In genomic region chrV:8500348-8500747, ce11 we compare ENCODE assay signal across 3 worm cellular contexts.
TF ChIP-seq lines count a peak whose summit lies in the region.

No protein-coding gene starts in this region.

TF ChIP-seq in whole organism, L1 larva, 84 proteins besides CTCF, POLR2A, EP300 and RAD21 (continued from another document and continues in another):
- TF ChIP-seq efl-3 (GFP tag; optimal IDR thresholded peaks at IDR 0.05; lab: Kevin White, UChicago) (peak; percentile 99), mab-9 (GFP tag; IDR thresholded peaks at IDR 0.05; lab: Robert Waterston, UW) (peak; percentile 86), ceh-90 (tag; optimal IDR thresholded peaks at IDR 0.05; lab: Kevin White, UChicago) (peak; percentile 59), aha-1 (tag; optimal IDR thresholded peaks at IDR 0.05; lab: Kevin White, UChicago) (peak; percentile 68), nhr-76 (tag; optimal IDR thresholded peaks at IDR 0.05; lab: Kevin White, UChicago) (peak; percentile 95), vab-15 (tag; optimal IDR thresholded peaks at IDR 0.05; lab: Kevin White, UChicago) (peak; percentile 62), nhr-237 (tag; optimal IDR thresholded peaks at IDR 0.05; lab: Kevin White, UChicago) (peak; percentile 12), snpc-4 (tag; optimal IDR thresholded peaks at IDR 0.05; lab: Kevin White, UChicago) (peak; percentile 100), fkh-8 (tag; optimal IDR thresholded peaks at IDR 0.05; lab: Kevin White, UChicago) (peak; percentile 30), lin-15B (tag; optimal IDR thresholded peaks at IDR 0.05; lab: Kevin White, UChicago) (no peak), sup-37 (GFP tag; optimal IDR thresholded peaks at IDR 0.05; lab: Kevin White, UChicago) (peak; percentile 89), nhr-11 (tag; optimal IDR thresholded peaks at IDR 0.05; lab: Kevin White, UChicago) (peak; percentile 67), dsc-1 (tag; optimal IDR thresholded peaks at IDR 0.05; lab: Kevin White, UChicago) (peak; percentile 95), nhr-84 (tag; optimal IDR thresholded peaks at IDR 0.05; lab: Kevin White, UChicago) (peak; percentile 79), ceh-8 (GFP tag; optimal IDR thresholded peaks at IDR 0.05; lab: Kevin White, UChicago) (peak; percentile 96), ztf-11 (tag; optimal IDR thresholded peaks at IDR 0.05; lab: Kevin White, UChicago) (peak in 1 of 2 experiments; percentile 90), unc-98 (GFP tag; IDR thresholded peaks at IDR 0.05; lab: Robert Waterston, UW) (peak; percentile 75), swsn-7 (tag; optimal IDR thresholded peaks at IDR 0.05; lab: Kevin White, UChicago) (peak; percentile 94), aly-2 (tag; optimal IDR thresholded peaks at IDR 0.05; lab: Kevin White, UChicago) (peak; percentile 96), elt-3 (tag; optimal IDR thresholded peaks at IDR 0.05; lab: Kevin White, UChicago) (peak; percentile 9 to 87 (median 42)), lsy-2 (tag; optimal IDR thresholded peaks at IDR 0.05; lab: Kevin White, UChicago) (peak; percentile 68 to 88), rnt-1 (tag; optimal IDR thresholded peaks at IDR 0.05; lab: Kevin White, UChicago) (peak; percentile 97), grh-1 (GFP tag; IDR thresholded peaks at IDR 0.05; lab: Robert Waterston, UW) (peak; percentile 89), unc-62 (GFP tag; optimal IDR thresholded peaks at IDR 0.05; lab: Kevin White, UChicago) (peak; percentile 67), nhr-71 (tag; optimal IDR thresholded peaks at IDR 0.05; lab: Kevin White, UChicago) (peak; percentile 94), ceh-88 (GFP tag; IDR thresholded peaks at IDR 0.05; lab: Robert Waterston, UW) (peak; percentile 85), hlh-4 (tag; optimal IDR thresholded peaks at IDR 0.05; lab: Kevin White, UChicago) (peak; percentile 25), fkh-4 (tag; optimal IDR thresholded peaks at IDR 0.05; lab: Kevin White, UChicago; ENCODE audit: borderline replicate concordance) (peak; percentile 66), pqm-1 (tag; optimal IDR thresholded peaks at IDR 0.05; lab: Kevin White, UChicago) (no peak), fos-1 (tag; optimal IDR thresholded peaks at IDR 0.05; lab: Kevin White, UChicago) (peak; percentile 89), ceh-63 (GFP tag; optimal IDR thresholded peaks at IDR 0.05; lab: Kevin White, UChicago) (peak; percentile 2), ces-1 (GFP tag; optimal IDR thresholded peaks at IDR 0.05; lab: Kevin White, UChicago) (peak; percentile 55), nhr-90 (tag; optimal IDR thresholded peaks at IDR 0.05; lab: Kevin White, UChicago; ENCODE audit: poor library complexity) (peak; percentile 97), egl-13 (tag; optimal IDR thresholded peaks at IDR 0.05; lab: Kevin White, UChicago) (peak; percentile 89), jun-1 (tag; optimal IDR thresholded peaks at IDR 0.05; lab: Kevin White, UChicago) (peak; percentile 87), unc-130 (tag; optimal IDR thresholded peaks at IDR 0.05; lab: Kevin White, UChicago) (peak; percentile 98), mef-2 (tag; optimal IDR thresholded peaks at IDR 0.05; lab: Kevin White, UChicago) (peak; percentile 79), C16A3.4 (tag; optimal IDR thresholded peaks at IDR 0.05; lab: Kevin White, UChicago) (peak; percentile 89), C34B4.2 (tag; optimal IDR thresholded peaks at IDR 0.05; lab: Kevin White, UChicago) (peak; percentile 78), hlh-17 (GFP tag; optimal IDR thresholded peaks at IDR 0.05; lab: Kevin White, UChicago; ENCODE audit: borderline replicate concordance) (peak; percentile 69), tlp-1 (tag; optimal IDR thresholded peaks at IDR 0.05; lab: Kevin White, UChicago) (peak; percentile 55), mdl-1 (tag; optimal IDR thresholded peaks at IDR 0.05; lab: Kevin White, UChicago) (peak; percentile 24 to 81), lin-39 (tag; optimal IDR thresholded peaks at IDR 0.05; lab: Kevin White, UChicago) (peak; percentile 90)

TF ChIP-seq in whole organism, L3 larva, 47 proteins besides CTCF, POLR2A, EP300 and RAD21 (continued from another document):
- TF ChIP-seq elt-1 (tag; optimal IDR thresholded peaks at IDR 0.05; lab: Kevin White, UChicago): no peak
- no peak for TF ChIP-seq daf-12 (tag; optimal IDR thresholded peaks at IDR 0.05; lab: Kevin White, UChicago)
- no peak for TF ChIP-seq pha-4 (tag; optimal IDR thresholded peaks at IDR 0.05; lab: Kevin White, UChicago)
- peak; percentile 41 for TF ChIP-seq nhr-76 (tag; optimal IDR thresholded peaks at IDR 0.05; lab: Kevin White, UChicago)
- peak in 1 of 2 experiments; percentile 17 for TF ChIP-seq eor-1 (tag; optimal IDR thresholded peaks at IDR 0.05; lab: Kevin White, UChicago)
- TF ChIP-seq nhr-43 (tag; optimal IDR thresholded peaks at IDR 0.05; lab: Kevin White, UChicago; ENCODE audit: poor library complexity, severe bottlenecking): peak; percentile 98
- peak; percentile 100 for TF ChIP-seq snpc-4 (tag; optimal IDR thresholded peaks at IDR 0.05; lab: Kevin White, UChicago)
- TF ChIP-seq nhr-11 (tag; optimal IDR thresholded peaks at IDR 0.05; lab: Kevin White, UChicago): no peak
- TF ChIP-seq nhr-12 (tag; optimal IDR thresholded peaks at IDR 0.05; lab: Kevin White, UChicago): no peak
- TF ChIP-seq nhr-23 (tag; optimal IDR thresholded peaks at IDR 0.05; lab: Kevin White, UChicago): no peak
- TF ChIP-seq aly-2 (tag; optimal IDR thresholded peaks at IDR 0.05; lab: Kevin White, UChicago): peak; percentile 89
- peak; percentile 7 for TF ChIP-seq lin-15B (tag; optimal IDR thresholded peaks at IDR 0.05; lab: Kevin White, UChicago)
- no peak for TF ChIP-seq nhr-237 (tag; optimal IDR thresholded peaks at IDR 0.05; lab: Kevin White, UChicago)
- TF ChIP-seq fkh-2 (tag; optimal IDR thresholded peaks at IDR 0.05; lab: Kevin White, UChicago): no peak
- peak; percentile 96 for TF ChIP-seq tbx-2 (tag; optimal IDR thresholded peaks at IDR 0.05; lab: Kevin White, UChicago)
- peak; percentile 45 for TF ChIP-seq skn-1 (tag; optimal IDR thresholded peaks at IDR 0.05; lab: Kevin White, UChicago)
- TF ChIP-seq nfya-1 (tag; optimal IDR thresholded peaks at IDR 0.05; lab: Kevin White, UChicago; ENCODE audit: insufficient read depth): peak; percentile 76
- peak; percentile 99 for TF ChIP-seq hmg-11 (tag; optimal IDR thresholded peaks at IDR 0.05; lab: Kevin White, UChicago)
- peak; percentile 26 for TF ChIP-seq lin-39 (tag; optimal IDR thresholded peaks at IDR 0.05; lab: Kevin White, UChicago)
- TF ChIP-seq zag-1 (tag; optimal IDR thresholded peaks at IDR 0.05; lab: Kevin White, UChicago): peak; percentile 68
- TF ChIP-seq mml-1 (tag; optimal IDR thresholded peaks at IDR 0.05; lab: Kevin White, UChicago): peak; percentile 56
- TF ChIP-seq nhr-28 (tag; optimal IDR thresholded peaks at IDR 0.05; lab: Kevin White, UChicago): peak; percentile 44
- peak; percentile 90 for TF ChIP-seq ztf-4 (tag; optimal IDR thresholded peaks at IDR 0.05; lab: Kevin White, UChicago)
- TF ChIP-seq lsy-12 (tag; optimal IDR thresholded peaks at IDR 0.05; lab: Kevin White, UChicago): peak; percentile 95
- TF ChIP-seq ZK546.5 (tag; optimal IDR thresholded peaks at IDR 0.05; lab: Kevin White, UChicago): peak; percentile 30
- TF ChIP-seq egl-27 (tag; optimal IDR thresholded peaks at IDR 0.05; lab: Kevin White, UChicago): peak; percentile 72
- peak in 2 of 3 experiments; percentile 68 to 86 for TF ChIP-seq elt-3 (tag; optimal IDR thresholded peaks at IDR 0.05; lab: Kevin White, UChicago)
- peak; percentile 64 for TF ChIP-seq egl-5 (tag; optimal IDR thresholded peaks at IDR 0.05; lab: Kevin White, UChicago)
TF ChIP-seq in whole organism, L3 larva: peak in this region for 36.

TF ChIP-seq in whole organism, young adult, 124 proteins besides CTCF, POLR2A, EP300 and RAD21 (continued from another document and continues in another):
- peak; percentile 100 for TF ChIP-seq athp-1 (tag; optimal IDR thresholded peaks at IDR 0.05; lab: Kevin White, UChicago)
- peak; percentile 93 for TF ChIP-seq D2030.7 (GFP tag; IDR thresholded peaks at IDR 0.05; lab: Robert Waterston, UW)
- peak; percentile 98 for TF ChIP-seq rpc-1 (optimal IDR thresholded peaks at IDR 0.05; lab: Kevin White, UChicago)
- peak; percentile 100 for TF ChIP-seq rpc-1 (tag; optimal IDR thresholded peaks at IDR 0.05; lab: Kevin White, UChicago)
- TF ChIP-seq hrde-1 (tag; optimal IDR thresholded peaks at IDR 0.05; lab: Kevin White, UChicago; ENCODE audit: borderline replicate concordance): peak; percentile 98
- TF ChIP-seq F55B11.4 (tag; optimal IDR thresholded peaks at IDR 0.05; lab: Kevin White, UChicago; ENCODE audit: borderline replicate concordance, insufficient read depth): peak; percentile 55
- TF ChIP-seq nhr-120 (GFP tag; IDR thresholded peaks at IDR 0.05; lab: Robert Waterston, UW): peak; percentile 100
- peak; percentile 99 for TF ChIP-seq die-1 (tag; optimal IDR thresholded peaks at IDR 0.05; lab: Kevin White, UChicago)
- TF ChIP-seq pbrm-1 (GFP tag; IDR thresholded peaks at IDR 0.05; lab: Robert Waterston, UW): peak; percentile 98
- TF ChIP-seq F52B5.7 (tag; optimal IDR thresholded peaks at IDR 0.05; lab: Kevin White, UChicago): peak; percentile 100
- peak; percentile 79 for TF ChIP-seq xnd-1 (tag; optimal IDR thresholded peaks at IDR 0.05; lab: Kevin White, UChicago)
- peak; percentile 100 for TF ChIP-seq ceh-58 (GFP tag; IDR thresholded peaks at IDR 0.05; lab: Robert Waterston, UW)
- peak; percentile 82 for TF ChIP-seq lsl-1 (GFP tag; optimal IDR thresholded peaks at IDR 0.05; lab: Kevin White, UChicago)
- TF ChIP-seq F22D6.2 (tag; optimal IDR thresholded peaks at IDR 0.05; lab: Kevin White, UChicago): peak; percentile 91
- TF ChIP-seq ztf-18 (tag; optimal IDR thresholded peaks at IDR 0.05; lab: Kevin White, UChicago): peak; percentile 89
- peak; percentile 94 for TF ChIP-seq madf-6 (GFP tag; IDR thresholded peaks at IDR 0.05; lab: Robert Waterston, UW)
- TF ChIP-seq hmg-20 (GFP tag; IDR thresholded peaks at IDR 0.05; lab: Robert Waterston, UW): peak; percentile 98
- peak; percentile 94 for TF ChIP-seq madf-10 (tag; optimal IDR thresholded peaks at IDR 0.05; lab: Kevin White, UChicago)
- peak; percentile 93 for TF ChIP-seq gei-17 (GFP tag; optimal IDR thresholded peaks at IDR 0.05; lab: Kevin White, UChicago)
- TF ChIP-seq zfh-2 (GFP tag; conservative IDR thresholded peaks at IDR 0.05; lab: Robert Waterston, UW): no peak
- TF ChIP-seq ama-1 (optimal IDR thresholded peaks at IDR 0.05; lab: Kevin White, UChicago): peak; percentile 59
- TF ChIP-seq ama-1 (GFP tag; optimal IDR thresholded peaks at IDR 0.05; lab: Kevin White, UChicago): peak; percentile 96 to 97
- peak; percentile 100 for TF ChIP-seq cebp-2 (GFP tag; IDR thresholded peaks at IDR 0.05; lab: Robert Waterston, UW)
- peak; percentile 94 for TF ChIP-seq attf-6 (GFP tag; IDR thresholded peaks at IDR 0.05; lab: Robert Waterston, UW)
- peak; percentile 98 for TF ChIP-seq ztf-28 (GFP tag; IDR thresholded peaks at IDR 0.05; lab: Robert Waterston, UW)
- peak; percentile 96 for TF ChIP-seq mes-4 (tag; optimal IDR thresholded peaks at IDR 0.05; lab: Kevin White, UChicago)
- peak; percentile 94 for TF ChIP-seq K12H6.12 (tag; optimal IDR thresholded peaks at IDR 0.05; lab: Kevin White, UChicago)
- TF ChIP-seq egrh-3 (GFP tag; IDR thresholded peaks at IDR 0.05; lab: Robert Waterston, UW): peak; percentile 69
- TF ChIP-seq B0336.3 (GFP tag; IDR thresholded peaks at IDR 0.05; lab: Robert Waterston, UW): peak; percentile 99
- peak; percentile 68 for TF ChIP-seq nhr-80 (tag; optimal IDR thresholded peaks at IDR 0.05; lab: Kevin White, UChicago)
- TF ChIP-seq zim-3 (tag; optimal IDR thresholded peaks at IDR 0.05; lab: Kevin White, UChicago): peak; percentile 100
- peak; percentile 91 for TF ChIP-seq let-607 (tag; optimal IDR thresholded peaks at IDR 0.05; lab: Kevin White, UChicago)
- TF ChIP-seq attf-3 (GFP tag; conservative IDR thresholded peaks at IDR 0.05; lab: Robert Waterston, UW): peak; percentile 80
- TF ChIP-seq ceh-91 (GFP tag; IDR thresholded peaks at IDR 0.05; lab: Robert Waterston, UW): peak; percentile 78
- peak; percentile 99 for TF ChIP-seq F37B4.10 (GFP tag; IDR thresholded peaks at IDR 0.05; lab: Robert Waterston, UW)
- TF ChIP-seq C17E4.6 (GFP tag; IDR thresholded peaks at IDR 0.05; lab: Robert Waterston, UW): peak; percentile 99
- peak; percentile 96 for TF ChIP-seq unc-130 (GFP tag; optimal IDR thresholded peaks at IDR 0.05; lab: Kevin White, UChicago)
- TF ChIP-seq sea-2 (GFP tag; IDR thresholded peaks at IDR 0.05; lab: Robert Waterston, UW): peak; percentile 99
- peak; percentile 96 for TF ChIP-seq dpff-1 (tag; optimal IDR thresholded peaks at IDR 0.05; lab: Kevin White, UChicago)
- peak; percentile 100 for TF ChIP-seq egl-44 (GFP tag; IDR thresholded peaks at IDR 0.05; lab: Robert Waterston, UW)
- peak; percentile 100 for TF ChIP-seq lag-1 (GFP tag; IDR thresholded peaks at IDR 0.05; lab: Robert Waterston, UW)
- TF ChIP-seq ceh-27 (GFP tag; optimal IDR thresholded peaks at IDR 0.05; lab: Kevin White, UChicago): peak; percentile 99
- TF ChIP-seq bed-2 (GFP tag; IDR thresholded peaks at IDR 0.05; lab: Robert Waterston, UW): peak; percentile 93
- TF ChIP-seq unc-62 (GFP tag; optimal IDR thresholded peaks at IDR 0.05; lab: Kevin White, UChicago): peak; percentile 28
- TF ChIP-seq ztf-6 (GFP tag; IDR thresholded peaks at IDR 0.05; lab: Robert Waterston, UW): peak; percentile 92
- TF ChIP-seq Y67H2A.10 (GFP tag; conservative IDR thresholded peaks at IDR 0.05; lab: Robert Waterston, UW): peak; percentile 89
- peak; percentile 84 for TF ChIP-seq madf-8 (GFP tag; conservative IDR thresholded peaks at IDR 0.05; lab: Robert Waterston, UW)
- peak; percentile 100 for TF ChIP-seq ztf-25 (GFP tag; IDR thresholded peaks at IDR 0.05; lab: Robert Waterston, UW)
- peak; percentile 99 for TF ChIP-seq dox-1 (GFP tag; IDR thresholded peaks at IDR 0.05; lab: Robert Waterston, UW)
- TF ChIP-seq tbx-9 (tag; optimal IDR thresholded peaks at IDR 0.05; lab: Kevin White, UChicago; ENCODE audit: borderline replicate concordance): peak; percentile 100
- TF ChIP-seq lir-1 (GFP tag; conservative IDR thresholded peaks at IDR 0.05; lab: Robert Waterston, UW): peak; percentile 90
- TF ChIP-seq egl-18 (GFP tag; IDR thresholded peaks at IDR 0.05; lab: Robert Waterston, UW): peak; percentile 97
- TF ChIP-seq dpl-1 (GFP tag; optimal IDR thresholded peaks at IDR 0.05; lab: Kevin White, UChicago): peak; percentile 50
- peak; percentile 100 for TF ChIP-seq him-1 (tag; optimal IDR thresholded peaks at IDR 0.05; lab: Kevin White, UChicago)
- TF ChIP-seq hlh-26 (GFP tag; conservative IDR thresholded peaks at IDR 0.05; lab: Robert Waterston, UW): peak; percentile 85
- TF ChIP-seq ekl-4 (GFP tag; IDR thresholded peaks at IDR 0.05; lab: Robert Waterston, UW): peak; percentile 99
- peak; percentile 93 for TF ChIP-seq F23B12.7 (tag; optimal IDR thresholded peaks at IDR 0.05; lab: Kevin White, UChicago; ENCODE audit: insufficient read depth)
- TF ChIP-seq chd-7 (tag; optimal IDR thresholded peaks at IDR 0.05; lab: Kevin White, UChicago): peak; percentile 100
- no peak for TF ChIP-seq nfya-1 (tag; optimal IDR thresholded peaks at IDR 0.05; lab: Kevin White, UChicago; ENCODE audit: borderline replicate concordance, insufficient read depth)
- TF ChIP-seq bed-1 (GFP tag; IDR thresholded peaks at IDR 0.05; lab: Robert Waterston, UW): peak; percentile 99
- TF ChIP-seq nfyb-1 (GFP tag; IDR thresholded peaks at IDR 0.05; lab: Robert Waterston, UW): peak; percentile 99
- peak; percentile 95 for TF ChIP-seq K11D2.4 (GFP tag; IDR thresholded peaks at IDR 0.05; lab: Robert Waterston, UW)
- TF ChIP-seq B0019.2 (GFP tag; conservative IDR thresholded peaks at IDR 0.05; lab: Robert Waterston, UW): peak; percentile 92
- TF ChIP-seq repo-1 (tag; optimal IDR thresholded peaks at IDR 0.05; lab: Kevin White, UChicago): peak; percentile 100
- TF ChIP-seq ztf-26 (tag; optimal IDR thresholded peaks at IDR 0.05; lab: Kevin White, UChicago): peak; percentile 95
- peak; percentile 94 for TF ChIP-seq hlh-12 (tag; optimal IDR thresholded peaks at IDR 0.05; lab: Kevin White, UChicago)
- TF ChIP-seq hmg-1.2 (GFP tag; IDR thresholded peaks at IDR 0.05; lab: Robert Waterston, UW): peak; percentile 99
- peak; percentile 99 for TF ChIP-seq snpc-3.4 (tag; optimal IDR thresholded peaks at IDR 0.05; lab: Kevin White, UChicago)
